Fruit fly (Drosophila melanogaster) whole organism, wandering third instar larva: ENCODE data around the gene CG42660.

Experiments
- CG32264 ChIP-seq: fragments of 200-800 bp; sonication (Bioruptor generic); optimal IDR thresholded peaks from 2 replicates; lab custom pipeline; 2016; ENCODE audit warnings: missing biosample characterization, missing genetic modification characterization
- CG9705 ChIP-seq: fragments of 200-800 bp; sonication (Bioruptor generic); optimal IDR thresholded peaks from 2 replicates; lab custom pipeline; 2018; ENCODE audit warnings: missing biosample characterization, mild to moderate bottlenecking, missing genetic modification characterization
- Sp1 ChIP-seq: fragments of 200-800 bp; sonication (Bioruptor generic); optimal IDR thresholded peaks from 3 replicates; lab custom pipeline; 2019; ENCODE audit warnings: missing biosample characterization, mild to moderate bottlenecking, missing genetic modification characterization, moderate library complexity
- br ChIP-seq: fragments of 200-800 bp; sonication (Bioruptor generic); optimal IDR thresholded peaks from 2 replicates; lab custom pipeline; 2016; ENCODE audit warnings: missing biosample characterization, missing genetic modification characterization
- lola ChIP-seq: fragments of >200 bp; optimal IDR thresholded peaks from 2 replicates; lab custom pipeline; 2017; ENCODE audit warnings: missing biosample characterization, missing genetic modification characterization
- pan ChIP-seq: fragments of >200 bp; optimal IDR thresholded peaks from 2 replicates; lab custom pipeline; 2017
- psq ChIP-seq: fragments of 200-800 bp; sonication (Bioruptor generic); optimal IDR thresholded peaks from 3 replicates; lab custom pipeline; 2017; ENCODE audit warnings: missing biosample characterization, mild to moderate bottlenecking, missing genetic modification characterization, moderate library complexity
- sage ChIP-seq: fragments of 200-800 bp; sonication (Bioruptor generic); optimal IDR thresholded peaks from 2 replicates; lab custom pipeline; 2016; ENCODE audit warnings: missing biosample characterization, mild to moderate bottlenecking, missing genetic modification characterization
- usp ChIP-seq: fragments of >200 bp; optimal IDR thresholded peaks from 2 replicates; lab custom pipeline; 2017; ENCODE audit warnings: missing biosample characterization, missing genetic modification characterization
- woc ChIP-seq: sonication (Bioruptor generic); optimal IDR thresholded peaks from 2 replicates; lab custom pipeline; 2016; ENCODE audit warnings: missing biosample characterization, mild to moderate bottlenecking, missing genetic modification characterization

DNA sequence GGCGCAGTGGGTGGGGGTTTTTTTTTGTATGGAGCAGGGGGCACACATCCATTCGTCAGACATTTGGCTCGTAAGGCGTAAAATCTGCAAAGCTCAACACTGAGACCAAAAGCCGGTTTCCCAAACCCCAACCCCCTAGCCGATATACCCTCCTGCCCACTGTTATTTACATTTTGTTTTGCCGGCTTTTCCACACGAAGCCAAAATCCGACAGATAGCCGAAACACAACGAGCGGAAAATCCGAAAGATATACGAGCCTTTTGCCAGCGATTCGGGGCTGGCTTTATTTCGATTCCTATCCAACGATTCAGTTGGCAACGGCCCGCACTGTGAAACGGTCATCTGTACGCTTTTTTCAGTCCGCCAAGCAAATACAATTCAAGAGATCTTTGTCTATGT is 41.8 kb upstream of the CG42660 start, which contains the start of gene CG42458:
- TF ChIP-seq CG32264 (GFP tag; lab: Kevin White, UChicago) (no peak), woc (no peak), psq (GFP tag; lab: Kevin White, UChicago) (no peak), Sp1 (GFP tag; lab: Kevin White, UChicago) (no peak), usp (no peak), CG9705 (no peak), sage (GFP tag; lab: Kevin White, UChicago) (no peak), lola (GFP tag; lab: Kevin White, UChicago) (no peak), br (GFP tag; lab: Kevin White, UChicago) (no peak), pan (lab: Kevin White, UChicago) (no peak)
